Fruit fly (Drosophila melanogaster) whole organism, embryonic: ENCODE results near the gene Teh1.
A peak's percentile ranks its signal among the peaks of the same experiment; 100 is the strongest.

Source experiments
- CG10565 ChIP-seq: fragments of 200-800 bp; sonication (Bioruptor generic); optimal IDR thresholded peaks from 3 replicates; lab custom pipeline; 2016; ENCODE audit warnings: missing biosample characterization, mild to moderate bottlenecking, missing genetic modification characterization
- CG11504 ChIP-seq: fragments of 200-800 bp; sonication (Bioruptor generic); optimal IDR thresholded peaks from 3 replicates; lab custom pipeline; 2019; ENCODE audit warnings: missing biosample characterization, mild to moderate bottlenecking, missing genetic modification characterization, moderate library complexity
- CG12071 ChIP-seq: fragments of 200-800 bp; sonication (Bioruptor generic); optimal IDR thresholded peaks from 3 replicates; lab custom pipeline; 2018; ENCODE audit warnings: missing biosample characterization, mild to moderate bottlenecking, missing genetic modification characterization
- CG12155 ChIP-seq: fragments of 200-800 bp; sonication (Bioruptor generic); optimal IDR thresholded peaks from 3 replicates; lab custom pipeline; 2016; ENCODE audit warnings: missing biosample characterization, missing genetic modification characterization
- CG1233 ChIP-seq: fragments of 200-800 bp; sonication (Bioruptor generic); optimal IDR thresholded peaks from 4 replicates; lab custom pipeline; 2018; ENCODE audit warnings: missing biosample characterization, mild to moderate bottlenecking, missing genetic modification characterization
- CG13287 ChIP-seq: fragments of 200-800 bp; sonication (Bioruptor generic); IDR thresholded peaks from 2 replicates; pipeline ENCODE4 v1.3.6; 2022; ENCODE audit warnings: missing biosample characterization, missing genetic modification characterization; ENCODE audit not compliant: partially characterized antibody
- CG1602 ChIP-seq: fragments of 200-800 bp; sonication (Bioruptor generic); optimal IDR thresholded peaks from 3 replicates; lab custom pipeline; 2016; ENCODE audit warnings: missing biosample characterization, missing genetic modification characterization
- CG1603 ChIP-seq: fragments of 200-800 bp; sonication (Bioruptor generic); optimal IDR thresholded peaks from 2 replicates; lab custom pipeline; 2019; ENCODE audit warnings: missing biosample characterization, mild to moderate bottlenecking, missing genetic modification characterization, moderate library complexity
- CG1647 ChIP-seq: fragments of 200-800 bp; sonication (Bioruptor generic); optimal IDR thresholded peaks from 3 replicates; lab custom pipeline; 2016; ENCODE audit warnings: missing biosample characterization, missing genetic modification characterization
- CG18476 ChIP-seq: fragments of 200-800 bp; sonication (Bioruptor generic); optimal IDR thresholded peaks from 2 replicates; lab custom pipeline; 2016; ENCODE audit warnings: missing biosample characterization, mild to moderate bottlenecking, missing genetic modification characterization
- CG30431 ChIP-seq: fragments of 200-800 bp; sonication (Bioruptor generic); optimal IDR thresholded peaks from 2 replicates; lab custom pipeline; 2017; ENCODE audit warnings: missing biosample characterization, missing genetic modification characterization
- CG3065 ChIP-seq: fragments of 200-800 bp; sonication (Bioruptor generic); optimal IDR thresholded peaks from 2 replicates; lab custom pipeline; 2016; ENCODE audit warnings: missing biosample characterization, missing genetic modification characterization
- CG31365 ChIP-seq: fragments of 200-800 bp; sonication (Bioruptor generic); optimal IDR thresholded peaks from 2 replicates; lab custom pipeline; 2018; ENCODE audit warnings: missing biosample characterization, mild to moderate bottlenecking, missing genetic modification characterization
- CG33213 ChIP-seq: fragments of 200-800 bp; sonication (Bioruptor generic); optimal IDR thresholded peaks from 3 replicates; lab custom pipeline; 2016; ENCODE audit warnings: missing biosample characterization, missing genetic modification characterization
- CG3838 ChIP-seq: fragments of 200-800 bp; sonication (Bioruptor generic); optimal IDR thresholded peaks from 3 replicates; lab custom pipeline; 2016; ENCODE audit warnings: missing biosample characterization, missing genetic modification characterization
- CG4820 ChIP-seq: fragments of 200-800 bp; sonication (Bioruptor generic); optimal IDR thresholded peaks from 3 replicates; lab custom pipeline; 2016; ENCODE audit warnings: missing biosample characterization, missing genetic modification characterization
- CG6654 ChIP-seq: fragments of 200-800 bp; sonication (Bioruptor generic); optimal IDR thresholded peaks from 2 replicates; lab custom pipeline; 2017; ENCODE audit warnings: missing biosample characterization, mild to moderate bottlenecking, missing genetic modification characterization
- CG7963 ChIP-seq: fragments of 200-800 bp; sonication (Bioruptor generic); IDR thresholded peaks from 3 replicates; pipeline ENCODE4 v1.3.6; 2022; ENCODE audit warnings: missing biosample characterization, missing genetic modification characterization; ENCODE audit not compliant: partially characterized antibody
- CG8765 ChIP-seq: fragments of 200-800 bp; sonication (Bioruptor generic); IDR thresholded peaks from 2 replicates; pipeline ENCODE4 v1.3.6; 2022; ENCODE audit warnings: missing biosample characterization, missing genetic modification characterization
- CG9727 ChIP-seq: fragments of 200-800 bp; sonication (Bioruptor generic); optimal IDR thresholded peaks from 3 replicates; lab custom pipeline; 2017; ENCODE audit warnings: missing biosample characterization, mild to moderate bottlenecking, missing genetic modification characterization
- Dip2 ChIP-seq: fragments of 200-800 bp; sonication (Bioruptor generic); IDR thresholded peaks from 2 replicates; pipeline ENCODE4 v1.3.6; 2022; ENCODE audit warnings: missing biosample characterization, missing genetic modification characterization
- Doc2 ChIP-seq: fragments of 200-800 bp; sonication (Bioruptor generic); IDR thresholded peaks from 2 replicates; pipeline ENCODE4 v1.3.6; 2022; ENCODE audit warnings: missing biosample characterization, missing genetic modification characterization
- Dp ChIP-seq: fragments of 200-800 bp; sonication (Bioruptor generic); optimal IDR thresholded peaks from 2 replicates; lab custom pipeline; 2018; ENCODE audit warnings: missing biosample characterization, mild to moderate bottlenecking, missing genetic modification characterization, moderate library complexity
- Eip74EF ChIP-seq, 2 experiments: fragments of 200-800 bp in 1 of 2; fragments of >200 bp in 1 of 2; sonication (Bioruptor generic) in 1 of 2; optimal IDR thresholded peaks; 2 replicates each; lab custom pipeline; 2017 to 2019; ENCODE audit warnings: missing biosample characterization in 2 of 2, missing genetic modification characterization in 2 of 2, mild to moderate bottlenecking in 1 of 2, moderate library complexity in 1 of 2
- HLHmδ ChIP-seq: fragments of 200-800 bp; sonication (Bioruptor generic); optimal IDR thresholded peaks from 2 replicates; lab custom pipeline; 2018; ENCODE audit warnings: missing biosample characterization, mild to moderate bottlenecking, missing genetic modification characterization, moderate library complexity
- Hand ChIP-seq: fragments of 200-800 bp; sonication (Bioruptor generic); optimal IDR thresholded peaks from 2 replicates; lab custom pipeline; 2017; ENCODE audit warnings: mild to moderate bottlenecking, missing biosample characterization, missing genetic modification reagents, missing genetic modification characterization
- NC2α ChIP-seq: fragments of 200-800 bp; sonication (Bioruptor generic); optimal IDR thresholded peaks from 2 replicates; lab custom pipeline; 2016; ENCODE audit warnings: missing biosample characterization, missing genetic modification characterization
- Ravus ChIP-seq: fragments of 200-800 bp; sonication (Bioruptor generic); IDR thresholded peaks from 2 replicates; pipeline ENCODE4 v1.3.6; 2022; ENCODE audit warnings: missing biosample characterization, missing genetic modification characterization
- br ChIP-seq: fragments of >200 bp; optimal IDR thresholded peaks from 2 replicates; lab custom pipeline; 2017
- gce ChIP-seq: fragments of 200-800 bp; sonication (Bioruptor generic); IDR thresholded peaks from 3 replicates; pipeline ENCODE4 v1.3.6; 2022; ENCODE audit warnings: missing biosample characterization, missing genetic modification characterization
- gcm2 ChIP-seq: fragments of 200-800 bp; sonication (Bioruptor generic); optimal IDR thresholded peaks from 2 replicates; lab custom pipeline; 2016; ENCODE audit warnings: missing biosample characterization, missing genetic modification characterization
- h ChIP-seq: fragments of >200 bp; optimal IDR thresholded peaks from 2 replicates; lab custom pipeline; 2017
- ken ChIP-seq: fragments of 200-800 bp; sonication (Bioruptor generic); IDR thresholded peaks from 3 replicates; pipeline ENCODE4 v1.3.6; 2022; ENCODE audit warnings: missing biosample characterization, missing genetic modification characterization
- lbe ChIP-seq: fragments of 200-800 bp; sonication (Bioruptor generic); optimal IDR thresholded peaks from 2 replicates; lab custom pipeline; 2016; ENCODE audit warnings: missing biosample characterization, mild to moderate bottlenecking, missing genetic modification characterization
- lmd ChIP-seq: fragments of 200-800 bp; sonication (Bioruptor generic); IDR thresholded peaks from 2 replicates; pipeline ENCODE4 v1.3.6; 2022; ENCODE audit warnings: missing biosample characterization, missing genetic modification characterization
- lola ChIP-seq, 3 experiments: fragments of >200 bp in 2 of 3; fragments of 200-800 bp in 1 of 3; sonication (Bioruptor generic) in 1 of 3; optimal IDR thresholded peaks; 2 replicates each; lab custom pipeline; 2017 to 2019; ENCODE audit warnings: missing biosample characterization in 3 of 3, missing genetic modification characterization in 3 of 3, mild to moderate bottlenecking in 1 of 3, moderate library complexity in 1 of 3
- mam ChIP-seq: fragments of 200-800 bp; sonication (Bioruptor generic); optimal IDR thresholded peaks from 3 replicates; lab custom pipeline; 2016; ENCODE audit warnings: missing biosample characterization, missing genetic modification characterization
- nom ChIP-seq: fragments of 200-800 bp; sonication (Bioruptor generic); optimal IDR thresholded peaks from 2 replicates; lab custom pipeline; 2017; ENCODE audit warnings: missing biosample characterization, missing genetic modification characterization, mild to moderate bottlenecking, moderate library complexity, missing genetic modification reagents
- onecut ChIP-seq: fragments of 200-800 bp; sonication (Bioruptor generic); IDR thresholded peaks from 2 replicates; pipeline ENCODE4 v1.3.6; 2022; ENCODE audit warnings: missing biosample characterization, missing genetic modification characterization
- org-1 ChIP-seq: fragments of 200-800 bp; sonication (Bioruptor generic); optimal IDR thresholded peaks from 2 replicates; lab custom pipeline; 2017; ENCODE audit warnings: missing biosample characterization, missing genetic modification characterization
- pan ChIP-seq, 4 experiments: fragments of >200 bp in 3 of 4; fragments of 200-800 bp in 1 of 4; sonication (Bioruptor generic) in 1 of 4; optimal IDR thresholded peaks in 3 of 4; IDR thresholded peaks in 1 of 4; 2 replicates each; pipeline versions ENCODE4 v1.3.6 to Lab custom; 2017 to 2022; ENCODE audit warnings: missing biosample characterization in 2 of 4, missing genetic modification characterization in 2 of 4, mixed read lengths in 1 of 4
- pfk ChIP-seq: fragments of 200-800 bp; sonication (Bioruptor generic); optimal IDR thresholded peaks from 2 replicates; lab custom pipeline; 2018; ENCODE audit warnings: missing biosample characterization, mild to moderate bottlenecking, missing genetic modification characterization, moderate library complexity
- pros ChIP-seq: fragments of 200-800 bp; sonication (Bioruptor generic); optimal IDR thresholded peaks from 3 replicates; lab custom pipeline; 2019; ENCODE audit warnings: missing biosample characterization, mild to moderate bottlenecking, missing genetic modification characterization, moderate library complexity
- ro ChIP-seq: fragments of 200-800 bp; sonication (Bioruptor generic); IDR thresholded peaks from 2 replicates; pipeline ENCODE4 v1.3.6; 2022; ENCODE audit warnings: missing biosample characterization, missing genetic modification characterization
- sens ChIP-seq: fragments of 200-800 bp; sonication (Bioruptor generic); peaks from one replicate; lab custom pipeline; 2016; ENCODE audit warnings: missing biosample characterization, missing genetic modification characterization
- sim ChIP-seq: fragments of 200-800 bp; sonication (Bioruptor generic); IDR thresholded peaks from 2 replicates; pipeline ENCODE4 v1.3.6; 2022; ENCODE audit warnings: missing biosample characterization, missing genetic modification characterization
- sqz ChIP-seq: fragments of 200-800 bp; sonication (Bioruptor generic); optimal IDR thresholded peaks from 3 replicates; lab custom pipeline; 2018; ENCODE audit warnings: missing biosample characterization, mild to moderate bottlenecking, missing genetic modification characterization
- ssp ChIP-seq: fragments of 200-800 bp; sonication (Bioruptor generic); IDR thresholded peaks from 2 replicates; pipeline ENCODE4 v1.3.6; 2022; ENCODE audit warnings: missing biosample characterization, missing genetic modification characterization
- trem ChIP-seq: fragments of 200-800 bp; optimal IDR thresholded peaks from 3 replicates; lab custom pipeline; 2019; ENCODE audit warnings: missing biosample characterization, mild to moderate bottlenecking, missing genetic modification characterization, moderate library complexity
- unc-4 ChIP-seq: fragments of 200-800 bp; sonication (Bioruptor generic); IDR thresholded peaks from 2 replicates; pipeline ENCODE4 v1.3.6; 2022; ENCODE audit warnings: missing biosample characterization, missing genetic modification characterization; ENCODE audit not compliant: partially characterized antibody

Teh1 gene

dm6 chr3R:9777941-9778360, 90.0 kb downstream of the Teh1 start, which contains the start of gene RpS29 (continued):
- TF ChIP-seq Dip2 (GFP tag; lab: Robert Waterston, UW) (no peak), CG11504 (peak; percentile 67), HLHmδ (peak; percentile 54), CG12155 (GFP tag; lab: Kevin White, UChicago) (peak; percentile 97), CG13287 (GFP tag; lab: Robert Waterston, UW) (peak; percentile 97), CG6654 (GFP tag; lab: Kevin White, UChicago) (peak; percentile 1), CG7963 (GFP tag; lab: Robert Waterston, UW) (peak; percentile 79), CG1602 (GFP tag; lab: Kevin White, UChicago) (peak; percentile 64), nom (GFP tag; lab: Kevin White, UChicago) (peak; percentile 78), unc-4 (GFP tag; lab: Robert Waterston, UW) (peak; percentile 97), pfk (peak; percentile 77), sens (peak; percentile 95), pan (optimal IDR thresholded peaks at IDR 0.05; lab: Kevin White, UChicago) (no peak), pan (GFP tag; optimal IDR thresholded peaks at IDR 0.05 in 1 of 2, IDR thresholded peaks at IDR 0.05 in 1 of 2) (peak in 1 of 2 experiments; percentile 76), Dp (GFP tag; lab: Kevin White, UChicago) (peak; percentile 99), Ravus (GFP tag; lab: Robert Waterston, UW) (no peak), CG9727 (GFP tag; lab: Kevin White, UChicago) (peak; percentile 70), CG18476 (GFP tag; lab: Kevin White, UChicago) (peak; percentile 18), CG4820 (GFP tag; lab: Kevin White, UChicago) (peak; percentile 52), ken (GFP tag; lab: Robert Waterston, UW) (peak; percentile 92), CG8765 (GFP tag; lab: Robert Waterston, UW) (no peak), CG30431 (GFP tag; lab: Kevin White, UChicago) (peak; percentile 47), sim (GFP tag; lab: Robert Waterston, UW) (no peak), h (lab: Kevin White, UChicago) (no peak), org-1 (peak; percentile 15), Doc2 (GFP tag; lab: Robert Waterston, UW) (no peak), CG31365 (tag; lab: Kevin White, UChicago) (peak; percentile 51), ro (GFP tag; lab: Robert Waterston, UW) (peak; percentile 54; the same call in 1 of the 2 replicates), lmd (GFP tag; lab: Robert Waterston, UW) (peak; percentile 71; the same call in 1 of the 2 replicates), lbe (GFP tag; lab: Kevin White, UChicago) (peak; percentile 58), onecut (GFP tag; lab: Robert Waterston, UW) (peak; percentile 65; the same call in 1 of the 2 replicates), gce (GFP tag; lab: Robert Waterston, UW) (peak; percentile 55; the same call in 1 of the 3 replicates), Eip74EF (GFP tag; optimal IDR thresholded peaks at IDR 0.05; lab: Kevin White, UChicago) (peak in 1 of 2 experiments; percentile 69), br (lab: Kevin White, UChicago) (no peak), pros (GFP tag; lab: Kevin White, UChicago) (no peak), CG33213 (peak; percentile 94), Hand (GFP tag; lab: Kevin White, UChicago) (peak; percentile 62), CG1647 (GFP tag; lab: Kevin White, UChicago) (peak; percentile 84), lola (GFP tag; optimal IDR thresholded peaks at IDR 0.05; lab: Kevin White, UChicago) (peak in 1 of 3 experiments; percentile 39), CG1233 (GFP tag; lab: Kevin White, UChicago) (peak; percentile 60), CG3838 (no peak), CG12071 (GFP tag; lab: Kevin White, UChicago) (peak; percentile 72), trem (tag; lab: Kevin White, UChicago) (peak; percentile 92), gcm2 (peak; percentile 62), ssp (GFP tag; lab: Robert Waterston, UW) (peak; percentile 49), sqz (GFP tag; lab: Kevin White, UChicago) (peak; percentile 75), CG1603 (peak; percentile 97), mam (GFP tag; lab: Kevin White, UChicago) (peak; percentile 92), CG10565 (GFP tag; lab: Kevin White, UChicago) (no peak), NC2α (peak; percentile 53), CG3065 (GFP tag; lab: Kevin White, UChicago) (peak; percentile 29)
